Worm (Caenorhabditis elegans) whole organism, L4 larva: ENCODE measurements around the gene F13H8.3.

Experiments used
- F49E8.2 ChIP-seq: sonication (generic microtip); optimal IDR thresholded peaks from 2 replicates; lab custom pipeline; 2016; ENCODE audit warnings: missing compliant biosample characterization, mild to moderate bottlenecking, missing genetic modification characterization, borderline replicate concordance
- cey-2 ChIP-seq: sonication (generic microtip); optimal IDR thresholded peaks from 3 replicates; lab custom pipeline; 2017; ENCODE audit warnings: missing genetic modification characterization, mild to moderate bottlenecking, missing compliant biosample characterization, antibody characterized with exemption, borderline replicate concordance; ENCODE audit not compliant: insufficient read depth
- egl-27 ChIP-seq: sonication (generic microtip); optimal IDR thresholded peaks from 3 replicates; lab custom pipeline; 2017; ENCODE audit warnings: missing biosample characterization, missing genetic modification reagents, missing genetic modification characterization
- fos-1 ChIP-seq: fragments of 150-350 bp; optimal IDR thresholded peaks from 2 replicates; lab custom pipeline; 2014; ENCODE audit warnings: missing biosample characterization, missing genetic modification characterization
- lir-3 ChIP-seq: sonication (generic microtip); optimal IDR thresholded peaks from 2 replicates; lab custom pipeline; 2016; ENCODE audit warnings: mild to moderate bottlenecking, missing genetic modification characterization, missing compliant biosample characterization
- mdl-1 ChIP-seq, 2 experiments: fragments of 150-350 bp in 1 of 2; sonication (generic microtip) in 1 of 2; optimal IDR thresholded peaks; 2 replicates each; lab custom pipeline; 2014 to 2017; ENCODE audit warnings: missing biosample characterization in 2 of 2, missing genetic modification characterization in 2 of 2
- pha-4 ChIP-seq, 2 experiments: fragments of 150-350 bp in 1 of 2; fragments of 200-800 bp in 1 of 2; sonication (Bioruptor generic) in 1 of 2; IDR thresholded peaks in 1 of 2; optimal IDR thresholded peaks in 1 of 2; 2 replicates each; pipeline versions ENCODE4 v1.3.6 to Lab custom; 2014 to 2022; ENCODE audit warnings: missing genetic modification characterization in 2 of 2, missing genetic modification reagents in 2 of 2, missing biosample characterization in 1 of 2, missing compliant biosample characterization in 1 of 2
- zfp-3 ChIP-seq: fragments of 200-800 bp; sonication (Bioruptor generic); conservative IDR thresholded peaks from 2 replicates; pipeline ENCODE4 v1.3.6; 2022; ENCODE audit warnings: missing genetic modification reagents, missing genetic modification characterization, missing compliant biosample characterization
- ztf-11 ChIP-seq: fragments of 150-350 bp; optimal IDR thresholded peaks from 2 replicates; lab custom pipeline; 2014; ENCODE audit warnings: missing biosample characterization, missing genetic modification characterization

DNA sequence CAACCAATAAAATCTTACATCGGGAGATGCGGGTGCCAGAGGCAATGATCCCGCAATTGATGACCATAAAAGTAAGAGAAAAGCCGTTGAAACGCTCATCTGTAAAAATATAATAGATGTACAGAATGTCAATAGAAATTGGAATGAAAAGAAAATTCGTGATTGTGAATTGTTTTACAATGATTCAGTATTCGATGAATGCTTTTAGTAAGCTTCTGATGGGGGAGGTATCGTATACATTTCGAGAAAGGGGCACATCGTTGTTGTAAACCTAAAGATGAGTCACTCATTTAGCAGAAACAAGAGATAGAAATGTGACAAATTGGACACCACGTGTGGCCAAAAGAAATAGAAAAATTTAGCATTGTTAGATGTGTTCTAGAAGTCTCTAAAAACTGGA is 41.2 kb upstream of the F13H8.3 start, which contains the start of gene C30B5.6:
- TF ChIP-seq ztf-11 (tag; lab: Kevin White, UChicago) (no peak), fos-1 (tag; lab: Kevin White, UChicago) (no peak), cey-2 (tag; lab: Kevin White, UChicago) (no peak), lir-3 (tag; lab: Kevin White, UChicago) (no peak), F49E8.2 (tag; lab: Kevin White, UChicago) (no peak), zfp-3 (GFP tag; lab: Robert Waterston, UW) (no peak), egl-27 (tag; lab: Kevin White, UChicago) (no peak), pha-4 (GFP tag; IDR thresholded peaks at IDR 0.05; lab: Robert Waterston, UW) (no peak), pha-4 (tag; optimal IDR thresholded peaks at IDR 0.05; lab: Kevin White, UChicago) (no peak), mdl-1 (tag; optimal IDR thresholded peaks at IDR 0.05; lab: Kevin White, UChicago) (no peak)
